Worm (Caenorhabditis elegans) whole organism, L4 larva: ENCODE results near the gene pho-13.

Experiments
- nhr-237 ChIP-seq: sonication (generic microtip); optimal IDR thresholded peaks from 2 replicates; lab custom pipeline; 2017; ENCODE audit warnings: missing biosample characterization, missing genetic modification characterization
- zip-11 ChIP-seq: fragments of 200-800 bp; sonication (Bioruptor generic); IDR thresholded peaks from 2 replicates; pipeline ENCODE4 v1.3.6; 2022; ENCODE audit warnings: missing genetic modification characterization, missing compliant biosample characterization

DNA sequence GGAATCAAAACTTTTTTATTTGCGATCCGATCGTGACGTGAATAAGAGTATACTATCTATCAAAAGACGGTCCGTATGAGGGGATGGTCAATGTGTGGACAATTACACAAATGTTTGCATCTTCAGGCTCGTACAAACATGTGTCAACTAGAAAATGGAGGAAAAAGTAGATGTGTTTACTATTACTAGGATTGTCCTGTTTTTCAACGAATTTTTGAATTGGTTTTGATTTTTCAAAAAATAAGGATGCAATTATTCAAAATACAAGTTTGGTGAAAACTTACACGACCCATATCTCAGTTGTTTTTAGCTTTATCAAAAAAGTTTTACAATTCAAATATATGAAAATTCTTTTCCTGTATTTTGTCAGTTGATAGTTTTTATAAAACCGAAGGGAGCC, 51.6 kb downstream of the pho-13 start, which contains the start of gene K08F8.7:
- TF ChIP-seq nhr-237, result no peak
- no peak for TF ChIP-seq zip-11
